Fruit fly (Drosophila melanogaster): ENCODE data around the gene vanin-like.

Gene vanin-like

dm6 chrX:6224225-6225190 is 22.1 kb upstream of the vanin-like start, which contains the start of gene sqh (continued):
- no peak for TF ChIP-seq hth (optimal IDR thresholded peaks at IDR 0.05)
- TF ChIP-seq vvl (GFP tag; IDR thresholded peaks at IDR 0.05) = peak; percentile 93
- TF ChIP-seq sc (optimal IDR thresholded peaks at IDR 0.05) = no peak
- peak; percentile 72 for TF ChIP-seq sc (GFP tag; optimal IDR thresholded peaks at IDR 0.05)
- no peak for TF ChIP-seq fu2 (GFP tag; optimal IDR thresholded peaks at IDR 0.05)
- TF ChIP-seq tio (GFP tag; optimal IDR thresholded peaks at IDR 0.05) = no peak
- TF ChIP-seq grau (tag; optimal IDR thresholded peaks at IDR 0.05) = peak; percentile 99
- peak; percentile 63 for TF ChIP-seq vfl (GFP tag; optimal IDR thresholded peaks at IDR 0.05)
- peak; percentile 60 for TF ChIP-seq ems (GFP tag; optimal IDR thresholded peaks at IDR 0.05)
- no peak for TF ChIP-seq pan (optimal IDR thresholded peaks at IDR 0.05)
- peak in 1 of 2 experiments; percentile 87 for TF ChIP-seq pan (GFP tag; optimal IDR thresholded peaks at IDR 0.05 in 1 of 2, IDR thresholded peaks at IDR 0.05 in 1 of 2)
- TF ChIP-seq Ssrp (tag; optimal IDR thresholded peaks at IDR 0.05) = peak; percentile 84
- TF ChIP-seq Awh (GFP tag; IDR thresholded peaks at IDR 0.05) = peak; percentile 76
- no peak for TF ChIP-seq Dad (GFP tag; optimal IDR thresholded peaks at IDR 0.05)
- TF ChIP-seq CG6175 (GFP tag; IDR thresholded peaks at IDR 0.05) = peak; percentile 77; the same call in 2 of the 3 replicates
- peak; percentile 89 for TF ChIP-seq CG10366 (GFP tag; IDR thresholded peaks at IDR 0.05)
- TF ChIP-seq Ets65A (GFP tag) = peak; percentile 94
- peak; percentile 74 for TF ChIP-seq CG18476 (GFP tag; optimal IDR thresholded peaks at IDR 0.05)
- TF ChIP-seq B-H2 (GFP tag; optimal IDR thresholded peaks at IDR 0.05) = peak; percentile 77
- TF ChIP-seq Optix (GFP tag; IDR thresholded peaks at IDR 0.05) = peak; percentile 84
- peak; percentile 91 for TF ChIP-seq CG9215 (GFP tag; IDR thresholded peaks at IDR 0.05)
- TF ChIP-seq danr (GFP tag; IDR thresholded peaks at IDR 0.05) = peak; percentile 82
- peak; percentile 80 for TF ChIP-seq BtbVII (GFP tag; optimal IDR thresholded peaks at IDR 0.05)
- peak; percentile 70; the same call in 2 of the 3 replicates for TF ChIP-seq B-H1 (GFP tag; IDR thresholded peaks at IDR 0.05)
- TF ChIP-seq Asciz (GFP tag; optimal IDR thresholded peaks at IDR 0.05) = peak; percentile 78
- TF ChIP-seq phol (tag; optimal IDR thresholded peaks at IDR 0.05) = peak; percentile 82
- TF ChIP-seq da (GFP tag; optimal IDR thresholded peaks at IDR 0.05) = no peak
- TF ChIP-seq tin (GFP tag; optimal IDR thresholded peaks at IDR 0.05) = peak; percentile 78
- peak; percentile 86 for TF ChIP-seq org-1 (GFP tag; optimal IDR thresholded peaks at IDR 0.05)
- no peak for TF ChIP-seq CG3838 (GFP tag; optimal IDR thresholded peaks at IDR 0.05)
- TF ChIP-seq CG2712 (tag; optimal IDR thresholded peaks at IDR 0.05) = peak; percentile 88
- peak; percentile 83 for TF ChIP-seq CG34376 (GFP tag; optimal IDR thresholded peaks at IDR 0.05)
- peak; percentile 94 for TF ChIP-seq Ptx1 (GFP tag; IDR thresholded peaks at IDR 0.05)
- peak; percentile 66; the same call in 1 of the 2 replicates for TF ChIP-seq gt (GFP tag; IDR thresholded peaks at IDR 0.05)
- TF ChIP-seq CG1603 (tag; optimal IDR thresholded peaks at IDR 0.05) = peak; percentile 66
- peak; percentile 77 for TF ChIP-seq CG31441 (GFP tag; IDR thresholded peaks at IDR 0.05)
- TF ChIP-seq exex (tag; optimal IDR thresholded peaks at IDR 0.05) = peak; percentile 57
- TF ChIP-seq trh (GFP tag; optimal IDR thresholded peaks at IDR 0.05) = peak; percentile 24
- peak; percentile 88 for TF ChIP-seq ewg (GFP tag; optimal IDR thresholded peaks at IDR 0.05)
- peak; percentile 83 for TF ChIP-seq Vsx1 (GFP tag; optimal IDR thresholded peaks at IDR 0.05)
- TF ChIP-seq BEAF-32 (GFP tag; optimal IDR thresholded peaks at IDR 0.05) = no peak
- peak; percentile 48 for TF ChIP-seq CTCF (GFP tag; optimal IDR thresholded peaks at IDR 0.05)
- peak; percentile 72 for TF ChIP-seq slou (GFP tag; optimal IDR thresholded peaks at IDR 0.05)
- no peak for TF ChIP-seq dm (GFP tag; optimal IDR thresholded peaks at IDR 0.05)
- peak; percentile 68 for TF ChIP-seq CG17912 (GFP tag; optimal IDR thresholded peaks at IDR 0.05)
- TF ChIP-seq ttk (GFP tag; IDR thresholded peaks at IDR 0.05) = peak; percentile 84
- no peak for TF ChIP-seq CG2129 (GFP tag; IDR thresholded peaks at IDR 0.05; ENCODE audit: partially characterized antibody)
- peak; percentile 94 for TF ChIP-seq CG15479 (GFP tag; optimal IDR thresholded peaks at IDR 0.05)
- peak; percentile 85 for TF ChIP-seq Abd-B (GFP tag; optimal IDR thresholded peaks at IDR 0.05)
- TF ChIP-seq az2 (GFP tag; optimal IDR thresholded peaks at IDR 0.05) = peak; percentile 85
